Fruit fly (Drosophila melanogaster) whole organism, embryonic: ENCODE measurements around the gene CG9114.

Experiments
- BEAF-32 ChIP-seq: fragments of 200-800 bp; sonication (Bioruptor generic); optimal IDR thresholded peaks from 3 replicates; lab custom pipeline; 2017; ENCODE audit warnings: missing biosample characterization, missing genetic modification characterization, mild to moderate bottlenecking, moderate library complexity, missing genetic modification reagents
- CG10431 ChIP-seq: fragments of 200-800 bp; sonication (Bioruptor generic); optimal IDR thresholded peaks from 3 replicates; lab custom pipeline; 2018; ENCODE audit warnings: missing biosample characterization, mild to moderate bottlenecking, missing genetic modification characterization
- CG10959 ChIP-seq: fragments of 200-800 bp; sonication (Bioruptor generic); IDR thresholded peaks from 2 replicates; pipeline ENCODE4 v1.3.6; 2022; ENCODE audit warnings: missing biosample characterization, missing genetic modification characterization
- CG12104 ChIP-seq: fragments of 200-800 bp; sonication (Bioruptor generic); optimal IDR thresholded peaks from 3 replicates; lab custom pipeline; 2016; ENCODE audit warnings: missing biosample characterization, missing genetic modification characterization
- CG12659 ChIP-seq: fragments of 200-800 bp; sonication (Bioruptor generic); optimal IDR thresholded peaks from 3 replicates; lab custom pipeline; 2017; ENCODE audit warnings: mild to moderate bottlenecking, missing biosample characterization, missing genetic modification reagents, missing genetic modification characterization
- CG14710 ChIP-seq: fragments of 200-800 bp; sonication (Bioruptor generic); optimal IDR thresholded peaks from 3 replicates; lab custom pipeline; 2019; ENCODE audit warnings: missing biosample characterization, mild to moderate bottlenecking, missing genetic modification characterization, moderate library complexity
- CG14965 ChIP-seq: fragments of 200-800 bp; sonication (Bioruptor generic); optimal IDR thresholded peaks from 2 replicates; lab custom pipeline; 2016; ENCODE audit warnings: missing biosample characterization, missing genetic modification characterization, borderline replicate concordance
- CG15514 ChIP-seq: fragments of 200-800 bp; sonication (Bioruptor generic); optimal IDR thresholded peaks from 3 replicates; lab custom pipeline; 2017; ENCODE audit warnings: missing biosample characterization, missing genetic modification characterization, mild to moderate bottlenecking, moderate library complexity, missing genetic modification reagents
- CG16815 ChIP-seq: fragments of 200-800 bp; sonication (Bioruptor generic); optimal IDR thresholded peaks from 3 replicates; lab custom pipeline; 2017; ENCODE audit warnings: missing biosample characterization, mild to moderate bottlenecking, missing genetic modification characterization
- CG17361 ChIP-seq: fragments of 200-800 bp; sonication (Bioruptor generic); IDR thresholded peaks from 3 replicates; pipeline ENCODE4 v1.3.6; 2022; ENCODE audit warnings: missing biosample characterization, missing genetic modification characterization
- CG18262 ChIP-seq: fragments of 200-800 bp; optimal IDR thresholded peaks from 3 replicates; lab custom pipeline; 2019; ENCODE audit warnings: missing biosample characterization, mild to moderate bottlenecking, missing genetic modification characterization, moderate library complexity
- CG2116 ChIP-seq: fragments of 200-800 bp; sonication (Bioruptor generic); optimal IDR thresholded peaks from 3 replicates; lab custom pipeline; 2018; ENCODE audit warnings: missing biosample characterization, mild to moderate bottlenecking, missing genetic modification characterization
- CG30403 ChIP-seq: fragments of 200-800 bp; sonication (Bioruptor generic); optimal IDR thresholded peaks from 3 replicates; lab custom pipeline; 2016; ENCODE audit warnings: missing biosample characterization, missing genetic modification characterization
- CG31441 ChIP-seq: fragments of 200-800 bp; sonication (Bioruptor generic); IDR thresholded peaks from 2 replicates; pipeline ENCODE4 v1.3.6; 2022; ENCODE audit warnings: missing biosample characterization, missing genetic modification characterization
- CG33213 ChIP-seq: fragments of 200-800 bp; sonication (Bioruptor generic); optimal IDR thresholded peaks from 3 replicates; lab custom pipeline; 2016; ENCODE audit warnings: missing biosample characterization, missing genetic modification characterization
- CG34224 ChIP-seq: fragments of 200-800 bp; sonication (Bioruptor generic); IDR thresholded peaks from 3 replicates; pipeline ENCODE4 v1.3.6; 2022; ENCODE audit warnings: missing biosample characterization, missing genetic modification characterization; ENCODE audit not compliant: partially characterized antibody
- CG7963 ChIP-seq: fragments of 200-800 bp; sonication (Bioruptor generic); IDR thresholded peaks from 3 replicates; pipeline ENCODE4 v1.3.6; 2022; ENCODE audit warnings: missing biosample characterization, missing genetic modification characterization; ENCODE audit not compliant: partially characterized antibody
- CG8765 ChIP-seq: fragments of 200-800 bp; sonication (Bioruptor generic); IDR thresholded peaks from 2 replicates; pipeline ENCODE4 v1.3.6; 2022; ENCODE audit warnings: missing biosample characterization, missing genetic modification characterization
- CG9932 ChIP-seq: fragments of 200-800 bp; sonication (Bioruptor generic); IDR thresholded peaks from 2 replicates; pipeline ENCODE4 v1.3.6; 2022; ENCODE audit warnings: missing biosample characterization, missing genetic modification characterization
- D19A ChIP-seq: fragments of 200-800 bp; optimal IDR thresholded peaks from 3 replicates; lab custom pipeline; 2019; ENCODE audit warnings: missing biosample characterization, mild to moderate bottlenecking, missing genetic modification characterization, moderate library complexity
- Dll ChIP-seq: fragments of 200-800 bp; sonication (Bioruptor generic); IDR thresholded peaks from 4 replicates; pipeline ENCODE4 v1.3.6; 2022; ENCODE audit warnings: missing biosample characterization, missing genetic modification characterization; ENCODE audit not compliant: partially characterized antibody
- Doc3 ChIP-seq: fragments of 200-800 bp; sonication (Bioruptor generic); IDR thresholded peaks from 3 replicates; pipeline ENCODE4 v1.3.6; 2022; ENCODE audit warnings: missing biosample characterization, missing genetic modification characterization; ENCODE audit not compliant: partially characterized antibody
- Gug ChIP-seq: fragments of 200-800 bp; sonication (Bioruptor generic); IDR thresholded peaks from 4 replicates; pipeline ENCODE4 v1.3.6; 2022; ENCODE audit warnings: missing biosample characterization, missing genetic modification characterization
- HLH54F ChIP-seq: fragments of 200-800 bp; sonication (Bioruptor generic); optimal IDR thresholded peaks from 3 replicates; lab custom pipeline; 2016; ENCODE audit warnings: missing biosample characterization, missing genetic modification characterization
- MBD-R2 ChIP-seq: fragments of 200-800 bp; sonication (Bioruptor generic); IDR thresholded peaks from 2 replicates; pipeline ENCODE4 v1.3.6; 2022; ENCODE audit warnings: missing biosample characterization, missing genetic modification characterization
- MESR4 ChIP-seq: fragments of 200-800 bp; sonication (Bioruptor generic); optimal IDR thresholded peaks from 2 replicates; lab custom pipeline; 2018; ENCODE audit warnings: missing biosample characterization, mild to moderate bottlenecking, missing genetic modification characterization, moderate library complexity
- Opbp ChIP-seq: fragments of 200-800 bp; sonication (Bioruptor generic); IDR thresholded peaks from 3 replicates; pipeline ENCODE4 v1.3.6; 2022; ENCODE audit warnings: missing biosample characterization, missing genetic modification characterization; ENCODE audit not compliant: partially characterized antibody
- Rfx ChIP-seq: fragments of 200-800 bp; sonication (Bioruptor generic); IDR thresholded peaks from 2 replicates; pipeline ENCODE4 v1.3.6; 2022; ENCODE audit warnings: missing biosample characterization, missing genetic modification characterization
- Rx ChIP-seq: fragments of 200-800 bp; sonication (Bioruptor generic); IDR thresholded peaks from 2 replicates; pipeline ENCODE4 v1.3.6; 2022; ENCODE audit warnings: missing biosample characterization, missing genetic modification characterization
- YL-1 ChIP-seq: fragments of 200-800 bp; sonication (Bioruptor generic); optimal IDR thresholded peaks from 3 replicates; lab custom pipeline; 2017; ENCODE audit warnings: missing biosample characterization, mild to moderate bottlenecking, missing genetic modification characterization
- ato ChIP-seq: fragments of 200-800 bp; sonication (Bioruptor generic); IDR thresholded peaks from 2 replicates; pipeline ENCODE4 v1.3.6; 2022; ENCODE audit warnings: missing biosample characterization, missing genetic modification characterization; ENCODE audit not compliant: partially characterized antibody
- bbx ChIP-seq: fragments of 200-800 bp; sonication (Bioruptor generic); IDR thresholded peaks from 2 replicates; pipeline ENCODE4 v1.3.6; 2022; ENCODE audit warnings: missing biosample characterization, missing genetic modification characterization; ENCODE audit not compliant: partially characterized antibody
- dati ChIP-seq: fragments of 200-800 bp; sonication (Bioruptor generic); IDR thresholded peaks from 2 replicates; pipeline ENCODE4 v1.3.6; 2022; ENCODE audit warnings: missing biosample characterization, missing genetic modification characterization
- ems ChIP-seq: fragments of 200-800 bp; sonication (Bioruptor generic); optimal IDR thresholded peaks from 3 replicates; lab custom pipeline; 2016; ENCODE audit warnings: missing biosample characterization, missing genetic modification characterization
- gem ChIP-seq: fragments of 200-800 bp; sonication (Bioruptor generic); optimal IDR thresholded peaks from 2 replicates; lab custom pipeline; 2019; ENCODE audit warnings: missing biosample characterization, mild to moderate bottlenecking, missing genetic modification characterization, moderate library complexity
- grau ChIP-seq: fragments of 200-800 bp; optimal IDR thresholded peaks from 3 replicates; lab custom pipeline; 2019; ENCODE audit warnings: missing biosample characterization, mild to moderate bottlenecking, missing genetic modification characterization, moderate library complexity
- hbn ChIP-seq: fragments of 200-800 bp; sonication (Bioruptor generic); IDR thresholded peaks from 2 replicates; pipeline ENCODE4 v1.3.6; 2022; ENCODE audit warnings: missing biosample characterization, missing genetic modification characterization; ENCODE audit not compliant: partially characterized antibody
- knrl ChIP-seq: fragments of 200-800 bp; sonication (Bioruptor generic); IDR thresholded peaks from 3 replicates; pipeline ENCODE4 v1.3.6; 2022; ENCODE audit warnings: missing biosample characterization, missing genetic modification characterization; ENCODE audit not compliant: partially characterized antibody
- maf-S ChIP-seq: fragments of 200-800 bp; sonication (Bioruptor generic); optimal IDR thresholded peaks from 2 replicates; lab custom pipeline; 2016; ENCODE audit warnings: missing biosample characterization, missing genetic modification characterization
- nerfin-2 ChIP-seq: fragments of 200-800 bp; sonication (Bioruptor generic); IDR thresholded peaks from 2 replicates; pipeline ENCODE4 v1.3.6; 2022; ENCODE audit warnings: missing biosample characterization, missing genetic modification characterization; ENCODE audit not compliant: partially characterized antibody
- pum ChIP-seq: fragments of 200-800 bp; sonication (Bioruptor generic); optimal IDR thresholded peaks from 2 replicates; lab custom pipeline; 2016; ENCODE audit warnings: missing biosample characterization, missing genetic modification characterization
- sc ChIP-seq, 3 experiments: fragments of >200 bp in 2 of 3; fragments of 200-800 bp in 1 of 3; sonication (Bioruptor generic) in 1 of 3; optimal IDR thresholded peaks; 2 replicates in 2 of 3; 3 replicates in 1 of 3; lab custom pipeline; 2017; ENCODE audit warnings: mild to moderate bottlenecking in 1 of 3, missing biosample characterization in 1 of 3, missing genetic modification characterization in 1 of 3, missing genetic modification reagents in 1 of 3
- ssp ChIP-seq: fragments of 200-800 bp; sonication (Bioruptor generic); IDR thresholded peaks from 2 replicates; pipeline ENCODE4 v1.3.6; 2022; ENCODE audit warnings: missing biosample characterization, missing genetic modification characterization
- sug ChIP-seq: fragments of 200-800 bp; optimal IDR thresholded peaks from 2 replicates; lab custom pipeline; 2019; ENCODE audit warnings: missing biosample characterization, mild to moderate bottlenecking, missing genetic modification characterization, moderate library complexity
- unc-4 ChIP-seq: fragments of 200-800 bp; sonication (Bioruptor generic); IDR thresholded peaks from 2 replicates; pipeline ENCODE4 v1.3.6; 2022; ENCODE audit warnings: missing biosample characterization, missing genetic modification characterization; ENCODE audit not compliant: partially characterized antibody
- vnd ChIP-seq: fragments of 200-800 bp; sonication (Bioruptor generic); IDR thresholded peaks from 3 replicates; pipeline ENCODE4 v1.3.6; 2022; ENCODE audit warnings: missing biosample characterization, missing genetic modification characterization; ENCODE audit not compliant: partially characterized antibody

CG9114 gene

DNA sequence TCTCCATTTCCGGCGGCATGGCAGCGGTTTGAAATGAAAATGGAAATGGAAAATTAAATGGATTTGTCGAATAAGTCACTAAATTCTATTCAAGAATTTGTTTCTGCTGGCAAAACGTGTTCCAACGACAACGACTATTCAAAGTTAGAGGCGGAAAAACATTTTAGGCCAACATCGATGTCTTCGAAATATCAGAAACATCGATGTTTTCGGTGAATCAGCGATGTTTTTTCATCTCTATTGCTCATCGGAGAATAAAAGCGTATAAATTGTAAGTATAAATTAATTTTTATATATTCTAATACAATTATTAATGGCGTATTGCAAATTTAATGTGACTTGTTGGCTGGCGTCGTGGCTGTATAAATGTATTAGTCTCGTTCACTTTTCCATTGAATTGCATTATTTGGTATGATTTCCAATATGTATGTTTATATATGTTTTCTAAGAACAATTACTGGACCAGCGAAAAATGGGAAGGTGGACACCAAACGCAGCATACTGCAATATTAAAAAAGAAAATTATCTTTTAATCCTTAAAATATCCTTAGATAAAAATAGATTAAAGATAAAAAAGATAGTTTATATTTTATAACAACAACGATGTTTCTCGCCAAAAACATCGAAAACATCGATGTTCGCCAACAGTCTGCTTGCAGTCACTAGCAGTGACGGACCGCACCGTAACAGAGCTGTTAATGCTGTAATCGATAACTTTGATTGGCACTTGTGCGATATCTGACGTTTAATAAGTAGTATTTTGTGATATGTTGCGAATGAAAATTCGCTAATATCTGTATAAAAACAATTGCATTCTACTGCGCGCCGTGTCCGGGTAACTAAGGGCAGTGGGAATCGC is 11.7 kb upstream of the CG9114 start, which contains the start of the genes CG12608 and Prp5 (continued):
- peak; percentile 69; the same call in 3 of the 4 replicates for TF ChIP-seq Dll (GFP tag; lab: Robert Waterston, UW)
- peak; percentile 4 for TF ChIP-seq CG14710 (tag; lab: Kevin White, UChicago)
- no peak for TF ChIP-seq CG10959 (GFP tag; lab: Robert Waterston, UW)
- TF ChIP-seq HLH54F (GFP tag; lab: Kevin White, UChicago), result no peak
- TF ChIP-seq CG18262 (tag; lab: Kevin White, UChicago), result peak; percentile 9
- peak; percentile 26 for TF ChIP-seq CG12659
- TF ChIP-seq D19A (tag; lab: Kevin White, UChicago), result no peak
- TF ChIP-seq YL-1 (GFP tag; lab: Kevin White, UChicago), result no peak
- no peak for TF ChIP-seq sc (optimal IDR thresholded peaks at IDR 0.05; lab: Kevin White, UChicago)
- no peak for TF ChIP-seq sc (GFP tag; optimal IDR thresholded peaks at IDR 0.05; lab: Kevin White, UChicago)
- TF ChIP-seq Rx (GFP tag; lab: Robert Waterston, UW), result no peak
- no peak for TF ChIP-seq CG14965 (GFP tag; lab: Kevin White, UChicago)
- TF ChIP-seq BEAF-32 (GFP tag; lab: Kevin White, UChicago), result peak; percentile 68
- peak; percentile 50 for TF ChIP-seq CG34224
- TF ChIP-seq maf-S (GFP tag; lab: Kevin White, UChicago), result no peak
- peak; percentile 47 for TF ChIP-seq nerfin-2 (GFP tag; lab: Robert Waterston, UW)
- peak; percentile 43 for TF ChIP-seq CG15514 (GFP tag; lab: Kevin White, UChicago)
- TF ChIP-seq CG2116, result peak; percentile 89
- TF ChIP-seq CG9932 (GFP tag; lab: Robert Waterston, UW), result peak; percentile 53
- TF ChIP-seq CG8765 (GFP tag; lab: Robert Waterston, UW), result no peak
- TF ChIP-seq gem (tag; lab: Kevin White, UChicago), result no peak
- TF ChIP-seq ato (GFP tag; lab: Robert Waterston, UW), result peak; percentile 60; the same call in 1 of the 2 replicates
- TF ChIP-seq CG7963, result peak; percentile 64
- peak; percentile 9 for TF ChIP-seq CG30403 (GFP tag; lab: Kevin White, UChicago)
- peak; percentile 52; the same call in 2 of the 3 replicates for TF ChIP-seq Doc3
- peak; percentile 45; the same call in 1 of the 3 replicates for TF ChIP-seq vnd (GFP tag; lab: Robert Waterston, UW)
- TF ChIP-seq dati (GFP tag; lab: Robert Waterston, UW), result no peak
- TF ChIP-seq Gug (GFP tag; lab: Robert Waterston, UW), result peak; percentile 12; the same call in 1 of the 4 replicates
- TF ChIP-seq CG17361 (GFP tag; lab: Robert Waterston, UW), result peak; percentile 55; the same call in 2 of the 3 replicates
- peak; percentile 63; the same call in 2 of the 3 replicates for TF ChIP-seq Opbp
- no peak for TF ChIP-seq CG33213 (GFP tag; lab: Kevin White, UChicago)
- TF ChIP-seq unc-4 (GFP tag; lab: Robert Waterston, UW), result peak; percentile 53; the same call in 1 of the 2 replicates
- no peak for TF ChIP-seq CG31441 (GFP tag; lab: Robert Waterston, UW)
- no peak for TF ChIP-seq pum (GFP tag; lab: Kevin White, UChicago)
- TF ChIP-seq ems (GFP tag; lab: Kevin White, UChicago), result no peak
- peak; percentile 66 for TF ChIP-seq MBD-R2 (GFP tag; lab: Robert Waterston, UW)
- TF ChIP-seq bbx (GFP tag; lab: Robert Waterston, UW), result peak; percentile 73
- TF ChIP-seq knrl (GFP tag; lab: Robert Waterston, UW), result peak; percentile 57; the same call in 2 of the 3 replicates
- TF ChIP-seq grau (tag; lab: Kevin White, UChicago), result no peak
- no peak for TF ChIP-seq CG16815
- TF ChIP-seq CG12104, result no peak
- TF ChIP-seq Rfx, result no peak
- no peak for TF ChIP-seq sug (tag; lab: Kevin White, UChicago)
- TF ChIP-seq hbn, result peak; percentile 51
- no peak for TF ChIP-seq CG10431
- TF ChIP-seq ssp (GFP tag; lab: Robert Waterston, UW), result no peak
- TF ChIP-seq MESR4, result peak; percentile 36
